Worm (Caenorhabditis elegans): Measurements from ENCODE around the gene ttr-14.

ce11 chrX:10757608-10758007, 29.7 kb upstream of the ttr-14 start, which contains the start of gene R07A4.4:
- TF ChIP-seq lim-6 (tag; optimal IDR thresholded peaks at IDR 0.05): no peak
- TF ChIP-seq pha-4 (tag; optimal IDR thresholded peaks at IDR 0.05): no peak
- TF ChIP-seq madf-2 (tag; optimal IDR thresholded peaks at IDR 0.05): no peak
- TF ChIP-seq pros-1 (tag; optimal IDR thresholded peaks at IDR 0.05): no peak
- no peak for TF ChIP-seq ceh-31 (tag; optimal IDR thresholded peaks at IDR 0.05)
- TF ChIP-seq sdc-2 (tag; optimal IDR thresholded peaks at IDR 0.05): no peak
- no peak for TF ChIP-seq tbx-2 (tag; optimal IDR thresholded peaks at IDR 0.05)
- TF ChIP-seq unc-3 (GFP tag; conservative IDR thresholded peaks at IDR 0.05): no peak
- no peak for TF ChIP-seq unc-3 (tag; optimal IDR thresholded peaks at IDR 0.05)
- no peak for TF ChIP-seq ama-1 (optimal IDR thresholded peaks at IDR 0.05)
- no peak for TF ChIP-seq ceh-22 (tag; optimal IDR thresholded peaks at IDR 0.05)

Data from whole organism, late embryonic.